Fruit fly (Drosophila melanogaster) whole organism, embryonic: ENCODE data around the gene CG18557.

Source experiments
- Atf6 ChIP-seq: fragments of 200-800 bp; sonication (Bioruptor generic); IDR thresholded peaks from 2 replicates; pipeline ENCODE4 v1.3.6; 2022; ENCODE audit warnings: missing biosample characterization, missing genetic modification characterization
- BtbVII ChIP-seq: fragments of 200-800 bp; sonication (Bioruptor generic); optimal IDR thresholded peaks from 3 replicates; lab custom pipeline; 2017; ENCODE audit warnings: missing biosample characterization, mild to moderate bottlenecking, missing genetic modification characterization
- CG13775 ChIP-seq: fragments of 200-800 bp; sonication (Bioruptor generic); optimal IDR thresholded peaks from 3 replicates; lab custom pipeline; 2017; ENCODE audit warnings: missing biosample characterization, mild to moderate bottlenecking, missing genetic modification characterization
- CG17359 ChIP-seq: fragments of 200-800 bp; sonication (Bioruptor generic); optimal IDR thresholded peaks from 3 replicates; lab custom pipeline; 2018; ENCODE audit warnings: missing biosample characterization, mild to moderate bottlenecking, missing genetic modification characterization, moderate library complexity
- CG17385 ChIP-seq: fragments of 200-800 bp; sonication (Bioruptor generic); optimal IDR thresholded peaks from 3 replicates; lab custom pipeline; 2018; ENCODE audit warnings: missing biosample characterization, mild to moderate bottlenecking, missing genetic modification characterization
- CG18262 ChIP-seq: fragments of 200-800 bp; optimal IDR thresholded peaks from 3 replicates; lab custom pipeline; 2019; ENCODE audit warnings: missing biosample characterization, mild to moderate bottlenecking, missing genetic modification characterization, moderate library complexity
- CG18476 ChIP-seq: fragments of 200-800 bp; sonication (Bioruptor generic); optimal IDR thresholded peaks from 2 replicates; lab custom pipeline; 2016; ENCODE audit warnings: missing biosample characterization, mild to moderate bottlenecking, missing genetic modification characterization
- CG2129 ChIP-seq: fragments of 200-800 bp; sonication (Bioruptor generic); IDR thresholded peaks from 2 replicates; pipeline ENCODE4 v1.3.6; 2022; ENCODE audit warnings: missing biosample characterization, missing genetic modification characterization; ENCODE audit not compliant: partially characterized antibody
- CG31224 ChIP-seq: fragments of 200-800 bp; sonication (Bioruptor generic); IDR thresholded peaks from 2 replicates; pipeline ENCODE4 v1.3.6; 2022; ENCODE audit warnings: missing biosample characterization, missing genetic modification characterization
- CG32532 ChIP-seq: fragments of 200-800 bp; sonication (Bioruptor generic); IDR thresholded peaks from 2 replicates; pipeline ENCODE4 v1.3.6; 2022; ENCODE audit warnings: missing biosample characterization, missing genetic modification characterization
- CG33557 ChIP-seq: fragments of 200-800 bp; sonication (Bioruptor generic); optimal IDR thresholded peaks from 2 replicates; lab custom pipeline; 2019; ENCODE audit warnings: missing biosample characterization, mild to moderate bottlenecking, missing genetic modification characterization, moderate library complexity
- CG4282 ChIP-seq: fragments of 200-800 bp; sonication (Bioruptor generic); optimal IDR thresholded peaks from 2 replicates; lab custom pipeline; 2016; ENCODE audit warnings: missing biosample characterization, missing genetic modification characterization
- CG43689 ChIP-seq: fragments of 200-800 bp; sonication (Bioruptor generic); IDR thresholded peaks from 2 replicates; pipeline ENCODE4 v1.3.6; 2022; ENCODE audit warnings: missing biosample characterization, missing genetic modification characterization
- CG4730 ChIP-seq: fragments of 200-800 bp; sonication (Bioruptor generic); IDR thresholded peaks from 2 replicates; pipeline ENCODE4 v1.3.6; 2022; ENCODE audit warnings: missing biosample characterization, missing genetic modification characterization
- CG5245 ChIP-seq: fragments of 200-800 bp; sonication (Bioruptor generic); optimal IDR thresholded peaks from 3 replicates; lab custom pipeline; 2016; ENCODE audit warnings: missing biosample characterization, missing genetic modification characterization
- CG6791 ChIP-seq: fragments of 200-800 bp; sonication (Bioruptor generic); IDR thresholded peaks from 3 replicates; pipeline ENCODE4 v1.3.6; 2022; ENCODE audit warnings: missing biosample characterization, missing genetic modification characterization; ENCODE audit not compliant: partially characterized antibody
- CG6854 ChIP-seq: fragments of 200-800 bp; sonication (Bioruptor generic); optimal IDR thresholded peaks from 3 replicates; lab custom pipeline; 2017; ENCODE audit warnings: missing biosample characterization, mild to moderate bottlenecking, missing genetic modification characterization
- CG7357 ChIP-seq: fragments of 200-800 bp; sonication (Bioruptor generic); IDR thresholded peaks from 3 replicates; pipeline ENCODE4 v1.3.6; 2022; ENCODE audit warnings: missing biosample characterization, missing genetic modification characterization
- CG7839 ChIP-seq: fragments of 200-800 bp; sonication (Bioruptor generic); optimal IDR thresholded peaks from 3 replicates; lab custom pipeline; 2018; ENCODE audit warnings: missing biosample characterization, mild to moderate bottlenecking, missing genetic modification characterization, moderate library complexity
- CG7928 ChIP-seq: fragments of 200-800 bp; sonication (Bioruptor generic); optimal IDR thresholded peaks from 2 replicates; lab custom pipeline; 2017; ENCODE audit warnings: missing biosample characterization, mild to moderate bottlenecking, missing genetic modification characterization
- CG8281 ChIP-seq: fragments of 200-800 bp; sonication (Bioruptor generic); optimal IDR thresholded peaks from 2 replicates; lab custom pipeline; 2018; ENCODE audit warnings: missing biosample characterization, mild to moderate bottlenecking, missing genetic modification characterization, moderate library complexity
- CG8388 ChIP-seq: fragments of 200-800 bp; sonication (Bioruptor generic); optimal IDR thresholded peaks from 2 replicates; lab custom pipeline; 2019; ENCODE audit warnings: missing biosample characterization, mild to moderate bottlenecking, missing genetic modification characterization, moderate library complexity
- CG9609 ChIP-seq: fragments of 200-800 bp; sonication (Bioruptor generic); optimal IDR thresholded peaks from 3 replicates; lab custom pipeline; 2016; ENCODE audit warnings: missing biosample characterization, missing genetic modification characterization
- CG9727 ChIP-seq: fragments of 200-800 bp; sonication (Bioruptor generic); optimal IDR thresholded peaks from 3 replicates; lab custom pipeline; 2017; ENCODE audit warnings: missing biosample characterization, mild to moderate bottlenecking, missing genetic modification characterization
- Dip2 ChIP-seq: fragments of 200-800 bp; sonication (Bioruptor generic); IDR thresholded peaks from 2 replicates; pipeline ENCODE4 v1.3.6; 2022; ENCODE audit warnings: missing biosample characterization, missing genetic modification characterization
- Doc3 ChIP-seq: fragments of 200-800 bp; sonication (Bioruptor generic); IDR thresholded peaks from 3 replicates; pipeline ENCODE4 v1.3.6; 2022; ENCODE audit warnings: missing biosample characterization, missing genetic modification characterization; ENCODE audit not compliant: partially characterized antibody
- E2f2 ChIP-seq: fragments of 200-800 bp; sonication (Bioruptor generic); IDR thresholded peaks from 2 replicates; pipeline ENCODE4 v1.3.6; 2022; ENCODE audit warnings: missing biosample characterization, missing genetic modification characterization
- Hsf ChIP-seq: fragments of 200-800 bp; sonication (Bioruptor generic); optimal IDR thresholded peaks from 3 replicates; lab custom pipeline; 2016; ENCODE audit warnings: missing biosample characterization, missing genetic modification characterization
- Mrtf ChIP-seq: fragments of 200-800 bp; sonication (Bioruptor generic); IDR thresholded peaks from 3 replicates; pipeline ENCODE4 v1.3.6; 2022; ENCODE audit warnings: missing biosample characterization, missing genetic modification characterization
- NK7.1 ChIP-seq: fragments of 200-800 bp; sonication (Bioruptor generic); optimal IDR thresholded peaks from 3 replicates; lab custom pipeline; 2016; ENCODE audit warnings: missing biosample characterization, missing genetic modification characterization
- Pdp1 ChIP-seq, 2 experiments: fragments of 200-800 bp; sonication (Bioruptor generic); optimal IDR thresholded peaks; 3 replicates each; lab custom pipeline; 2016; ENCODE audit warnings: missing biosample characterization in 2 of 2, missing genetic modification characterization in 2 of 2, mild to moderate bottlenecking in 1 of 2, moderate library complexity in 1 of 2
- Spps ChIP-seq: fragments of 200-800 bp; sonication (Bioruptor generic); optimal IDR thresholded peaks from 2 replicates; lab custom pipeline; 2018; ENCODE audit warnings: missing biosample characterization, mild to moderate bottlenecking, missing genetic modification characterization
- Ssrp ChIP-seq: fragments of 200-800 bp; sonication (Bioruptor generic); optimal IDR thresholded peaks from 2 replicates; lab custom pipeline; 2018; ENCODE audit warnings: missing biosample characterization, mild to moderate bottlenecking, missing genetic modification characterization, moderate library complexity
- Tbp ChIP-seq: fragments of >200 bp; optimal IDR thresholded peaks from 2 replicates; lab custom pipeline; 2018; ENCODE audit warnings: missing biosample characterization, missing genetic modification characterization
- abd-A ChIP-seq: fragments of 200-800 bp; sonication (Bioruptor generic); optimal IDR thresholded peaks from 3 replicates; lab custom pipeline; 2019; ENCODE audit warnings: missing biosample characterization, mild to moderate bottlenecking, missing genetic modification characterization, moderate library complexity
- caup ChIP-seq: fragments of 200-800 bp; sonication (Bioruptor generic); optimal IDR thresholded peaks from 3 replicates; lab custom pipeline; 2017; ENCODE audit warnings: missing biosample characterization, mild to moderate bottlenecking, missing genetic modification characterization, moderate library complexity; ENCODE audit not compliant: severe bottlenecking
- cg ChIP-seq: fragments of 200-800 bp; sonication (Bioruptor generic); optimal IDR thresholded peaks from 3 replicates; lab custom pipeline; 2019; ENCODE audit warnings: missing biosample characterization, mild to moderate bottlenecking, missing genetic modification characterization, moderate library complexity
- dm ChIP-seq: fragments of 200-800 bp; sonication (Bioruptor generic); optimal IDR thresholded peaks from 3 replicates; lab custom pipeline; 2016; ENCODE audit warnings: missing biosample characterization, missing genetic modification characterization
- kni ChIP-seq: fragments of 200-800 bp; sonication (Bioruptor generic); optimal IDR thresholded peaks from 3 replicates; lab custom pipeline; 2017; ENCODE audit warnings: mild to moderate bottlenecking, missing biosample characterization, missing genetic modification reagents, missing genetic modification characterization
- knrl ChIP-seq: fragments of 200-800 bp; sonication (Bioruptor generic); IDR thresholded peaks from 3 replicates; pipeline ENCODE4 v1.3.6; 2022; ENCODE audit warnings: missing biosample characterization, missing genetic modification characterization; ENCODE audit not compliant: partially characterized antibody
- phol ChIP-seq: fragments of 200-800 bp; sonication (Bioruptor generic); optimal IDR thresholded peaks from 3 replicates; lab custom pipeline; 2018; ENCODE audit warnings: missing biosample characterization, mild to moderate bottlenecking, missing genetic modification characterization, moderate library complexity
- scrt ChIP-seq: fragments of 200-800 bp; sonication (Bioruptor generic); optimal IDR thresholded peaks from 2 replicates; lab custom pipeline; 2018; ENCODE audit warnings: missing biosample characterization, mild to moderate bottlenecking, missing genetic modification characterization, moderate library complexity
- sens-2 ChIP-seq: fragments of 200-800 bp; sonication (Bioruptor generic); IDR thresholded peaks from 2 replicates; pipeline ENCODE4 v1.3.6; 2022; ENCODE audit warnings: missing biosample characterization, missing genetic modification characterization
- slou ChIP-seq: fragments of 200-800 bp; sonication (Bioruptor generic); optimal IDR thresholded peaks from 3 replicates; lab custom pipeline; 2016; ENCODE audit warnings: missing biosample characterization, missing genetic modification characterization
- slp2 ChIP-seq: fragments of 200-800 bp; sonication (Bioruptor generic); optimal IDR thresholded peaks from 2 replicates; lab custom pipeline; 2016; ENCODE audit warnings: missing biosample characterization, missing genetic modification characterization
- sna ChIP-seq: fragments of 200-800 bp; sonication (Bioruptor generic); IDR thresholded peaks from 2 replicates; pipeline ENCODE4 v1.3.6; 2022; ENCODE audit warnings: missing biosample characterization, missing genetic modification characterization; ENCODE audit not compliant: partially characterized antibody
- vvl ChIP-seq: fragments of 200-800 bp; sonication (Bioruptor generic); IDR thresholded peaks from 2 replicates; pipeline ENCODE4 v1.3.6; 2022; ENCODE audit warnings: missing biosample characterization, missing genetic modification characterization

CG18557 gene

DNA sequence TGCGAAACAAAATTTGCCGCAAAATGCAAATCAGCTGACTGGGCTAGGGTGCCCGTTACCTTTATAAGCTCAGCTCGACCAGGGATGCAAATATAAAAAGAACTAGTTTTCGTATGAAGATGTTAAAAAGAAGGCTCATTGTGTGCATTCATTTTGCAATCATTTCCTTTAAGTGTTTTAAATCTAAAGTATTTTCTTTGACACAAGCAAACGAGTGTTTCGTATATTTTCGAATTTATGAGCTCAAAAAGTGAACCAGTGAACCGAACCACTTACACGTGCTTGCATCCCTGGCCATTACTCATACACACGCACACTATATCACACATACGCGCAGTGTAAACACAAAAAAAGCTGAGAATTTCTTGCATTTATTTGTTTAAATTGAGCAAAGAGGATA is 32.7 kb upstream of the CG18557 start, which contains the start of the genes Prx6a and Sbat (continued):
- TF ChIP-seq CG2129 (GFP tag; lab: Robert Waterston, UW) (no peak), CG18476 (GFP tag; lab: Kevin White, UChicago) (no peak), CG6791 (GFP tag; lab: Robert Waterston, UW) (no peak), Pdp1 (GFP tag; optimal IDR thresholded peaks at IDR 0.05; lab: Kevin White, UChicago) (peak; percentile 64 to 67), abd-A (tag; lab: Kevin White, UChicago) (peak; percentile 67), CG9609 (peak; percentile 70), CG5245 (GFP tag; lab: Kevin White, UChicago) (peak; percentile 0)
- TF ChIP-seq, all 482 proteins: peak for 342

DNA sequence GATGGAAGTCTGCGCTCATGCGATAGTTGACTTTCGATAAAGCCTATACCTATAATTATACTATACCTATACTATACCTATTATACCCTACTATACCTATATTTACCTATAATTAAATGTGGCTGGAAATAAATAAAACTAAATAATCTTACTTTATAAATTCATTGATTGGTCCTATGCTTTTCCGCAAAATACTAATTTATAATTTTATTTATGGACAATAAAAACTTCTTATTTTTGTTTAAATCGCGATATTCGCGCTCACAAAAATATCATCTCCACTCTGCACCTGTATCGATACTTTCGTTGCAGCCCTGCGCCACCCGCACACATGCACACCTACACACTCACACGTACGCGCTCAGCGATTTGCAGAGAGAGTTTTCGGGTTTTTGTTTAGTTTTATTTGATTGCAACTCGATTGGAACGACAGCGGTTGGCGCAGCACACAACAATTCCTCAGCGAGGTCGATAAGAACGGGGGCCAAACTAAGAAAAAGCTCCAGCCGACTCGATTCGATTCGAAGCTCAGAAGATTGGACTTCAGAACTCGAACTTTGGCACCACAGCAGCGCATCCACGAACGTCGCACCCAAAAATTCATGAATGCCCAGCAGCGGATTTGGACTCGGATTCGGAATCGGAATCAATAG is 29.1 kb upstream of the CG18557 start, which contains the start of gene CG8814:
CG8814 (plus strand) TSS at position 349 of the 653 bp plus-strand sequence.
- TF ChIP-seq Spps (tag; lab: Kevin White, UChicago): no peak
- TF ChIP-seq BtbVII: no peak
- TF ChIP-seq NK7.1 (GFP tag; lab: Kevin White, UChicago): no peak
- 0 out of 3 replicates have a peak, but pooled peaks have one; percentile 58 for TF ChIP-seq Mrtf (GFP tag; lab: Robert Waterston, UW)
- peak; percentile 56; the same call in 1 of the 2 replicates for TF ChIP-seq Atf6 (GFP tag; lab: Robert Waterston, UW)
- TF ChIP-seq CG8281 (tag; lab: Kevin White, UChicago): no peak
- TF ChIP-seq sens-2 (GFP tag; lab: Robert Waterston, UW): no peak
- peak; percentile 79 for TF ChIP-seq CG32532 (GFP tag; lab: Robert Waterston, UW)
- peak; percentile 33 for TF ChIP-seq kni
- TF ChIP-seq knrl: peak; percentile 89
- no peak for TF ChIP-seq sna (GFP tag; lab: Robert Waterston, UW)
- TF ChIP-seq scrt: peak; percentile 28
- TF ChIP-seq CG7839 (tag; lab: Kevin White, UChicago): peak; percentile 68
- peak; percentile 11 for TF ChIP-seq CG17359 (tag; lab: Kevin White, UChicago)
- no peak for TF ChIP-seq Dip2 (GFP tag; lab: Robert Waterston, UW)
- TF ChIP-seq CG7357: 0 out of 3 replicates have a peak, but pooled peaks have one; percentile 37
- no peak for TF ChIP-seq dm (GFP tag; lab: Kevin White, UChicago)
- TF ChIP-seq CG43689 (GFP tag; lab: Robert Waterston, UW): no peak
- TF ChIP-seq CG7928 (GFP tag; lab: Kevin White, UChicago): peak; percentile 90
- peak; percentile 37 for TF ChIP-seq Hsf (GFP tag; lab: Kevin White, UChicago)
- TF ChIP-seq CG4282 (GFP tag; lab: Kevin White, UChicago): no peak
- no peak for TF ChIP-seq CG6854 (GFP tag; lab: Kevin White, UChicago)
- peak; percentile 68 for TF ChIP-seq slou (GFP tag; lab: Kevin White, UChicago)
- TF ChIP-seq cg (GFP tag; lab: Kevin White, UChicago): peak; percentile 96
- peak; percentile 85 for TF ChIP-seq CG31224 (GFP tag; lab: Robert Waterston, UW)
- peak; percentile 69 for TF ChIP-seq CG18262
- TF ChIP-seq caup: peak; percentile 41
- peak; percentile 88 for TF ChIP-seq phol (tag; lab: Kevin White, UChicago)
- peak; percentile 68 for TF ChIP-seq CG2129 (GFP tag; lab: Robert Waterston, UW)
- peak; percentile 40 for TF ChIP-seq CG33557 (GFP tag; lab: Kevin White, UChicago)
- peak; percentile 50 for TF ChIP-seq CG4730
- peak; percentile 46 for TF ChIP-seq CG8388 (GFP tag; lab: Kevin White, UChicago)
- TF ChIP-seq CG17385: no peak
- TF ChIP-seq E2f2: peak; percentile 82
- TF ChIP-seq slp2 (GFP tag; lab: Kevin White, UChicago): no peak
- peak; percentile 55 for TF ChIP-seq Ssrp (tag; lab: Kevin White, UChicago)
- peak; percentile 43; the same call in 1 of the 2 replicates for TF ChIP-seq vvl (GFP tag; lab: Robert Waterston, UW)
- TF ChIP-seq Doc3: peak; percentile 66; the same call in 2 of the 3 replicates
- no peak for TF ChIP-seq Tbp (GFP tag; lab: Kevin White, UChicago)
- TF ChIP-seq CG9727 (GFP tag; lab: Kevin White, UChicago): peak; percentile 79
- peak; percentile 82 for TF ChIP-seq CG13775 (GFP tag; lab: Kevin White, UChicago)
